Worm (Caenorhabditis elegans) whole organism, L2 larva: ENCODE measurements around the gene ifas-2.

Experiments
- R02D3.7 ChIP-seq: fragments of 150-350 bp; optimal IDR thresholded peaks from 2 replicates; lab custom pipeline; 2014; ENCODE audit warnings: missing biosample characterization, missing genetic modification characterization
- Y55F3AM.14 ChIP-seq: fragments of 200-800 bp; sonication (Bioruptor generic); optimal IDR thresholded peaks from 2 replicates; lab custom pipeline; 2018; ENCODE audit warnings: mild to moderate bottlenecking, missing genetic modification characterization, missing compliant biosample characterization
- aly-2 ChIP-seq: fragments of 150-350 bp; optimal IDR thresholded peaks from 2 replicates; lab custom pipeline; 2014; ENCODE audit warnings: missing biosample characterization, missing genetic modification characterization
- ama-1 ChIP-seq: fragments of 150-350 bp; optimal IDR thresholded peaks from 2 replicates; lab custom pipeline; 2018; ENCODE audit warnings: inconsistent platforms
- blmp-1 ChIP-seq: sonication (generic microtip); optimal IDR thresholded peaks from 2 replicates; lab custom pipeline; 2017; ENCODE audit warnings: missing genetic modification characterization, mild to moderate bottlenecking, missing compliant biosample characterization, antibody characterized with exemption, moderate library complexity; ENCODE audit not compliant: insufficient read depth
- ceh-16 ChIP-seq: fragments of 150-350 bp; optimal IDR thresholded peaks from 2 replicates; lab custom pipeline; 2014; ENCODE audit warnings: missing biosample characterization, missing genetic modification characterization
- ceh-82 ChIP-seq: fragments of 150-350 bp; optimal IDR thresholded peaks from 2 replicates; lab custom pipeline; 2014; ENCODE audit warnings: missing biosample characterization, missing genetic modification characterization
- crh-2 ChIP-seq: sonication (generic microtip); optimal IDR thresholded peaks from 2 replicates; lab custom pipeline; 2017; ENCODE audit warnings: missing biosample characterization, missing genetic modification characterization
- dmd-4 ChIP-seq: sonication (generic microtip); optimal IDR thresholded peaks from 2 replicates; lab custom pipeline; 2017; ENCODE audit warnings: missing biosample characterization, missing genetic modification characterization
- egl-27 ChIP-seq: sonication (generic microtip); optimal IDR thresholded peaks from 3 replicates; lab custom pipeline; 2017; ENCODE audit warnings: missing biosample characterization, missing genetic modification reagents, missing genetic modification characterization
- elt-1 ChIP-seq: fragments of 150-350 bp; optimal IDR thresholded peaks from 2 replicates; lab custom pipeline; 2014; ENCODE audit warnings: missing biosample characterization, missing genetic modification characterization
- elt-3 ChIP-seq: sonication (generic microtip); optimal IDR thresholded peaks from 2 replicates; lab custom pipeline; 2017; ENCODE audit warnings: missing biosample characterization, missing genetic modification characterization
- lin-11 ChIP-seq: fragments of 150-350 bp; sonication (generic microtip); optimal IDR thresholded peaks from 2 replicates; lab custom pipeline; 2014; ENCODE audit warnings: missing biosample characterization, missing genetic modification characterization, inconsistent platforms, mixed read lengths
- lsy-2 ChIP-seq, 2 experiments: fragments of 150-350 bp in 1 of 2; sonication (generic microtip) in 1 of 2; optimal IDR thresholded peaks; 2 replicates each; lab custom pipeline; 2014 to 2017; ENCODE audit warnings: missing biosample characterization in 2 of 2, missing genetic modification characterization in 2 of 2
- mab-5 ChIP-seq: fragments of 150-350 bp; optimal IDR thresholded peaks from 2 replicates; lab custom pipeline; 2014; ENCODE audit warnings: missing biosample characterization, missing genetic modification characterization
- mbf-1 ChIP-seq: sonication (generic microtip); optimal IDR thresholded peaks from 2 replicates; lab custom pipeline; 2017; ENCODE audit warnings: missing biosample characterization, missing genetic modification characterization
- nhr-10 ChIP-seq: sonication (generic microtip); optimal IDR thresholded peaks from 2 replicates; lab custom pipeline; 2017; ENCODE audit warnings: missing biosample characterization, missing genetic modification characterization
- nhr-12 ChIP-seq: fragments of 150-350 bp; optimal IDR thresholded peaks from 2 replicates; lab custom pipeline; 2014; ENCODE audit warnings: missing biosample characterization, missing genetic modification characterization
- nhr-21 ChIP-seq: fragments of 150-350 bp; optimal IDR thresholded peaks from 2 replicates; lab custom pipeline; 2014; ENCODE audit warnings: missing biosample characterization, missing genetic modification characterization
- nhr-23 ChIP-seq: fragments of 150-350 bp; optimal IDR thresholded peaks from 2 replicates; lab custom pipeline; 2014; ENCODE audit warnings: missing biosample characterization, missing genetic modification reagents, missing genetic modification characterization
- nhr-237 ChIP-seq: fragments of 150-350 bp; optimal IDR thresholded peaks from 2 replicates; lab custom pipeline; 2014; ENCODE audit warnings: missing biosample characterization, missing genetic modification characterization
- nhr-25 ChIP-seq: fragments of 150-350 bp; sonication (generic microtip); optimal IDR thresholded peaks from 3 replicates; lab custom pipeline; 2014; ENCODE audit warnings: missing biosample characterization, missing genetic modification characterization
- nhr-6 ChIP-seq: fragments of 150-350 bp; optimal IDR thresholded peaks from 2 replicates; lab custom pipeline; 2014; ENCODE audit warnings: missing biosample characterization, missing genetic modification characterization
- peb-1 ChIP-seq: fragments of 150-350 bp; optimal IDR thresholded peaks from 2 replicates; lab custom pipeline; 2014; ENCODE audit warnings: missing biosample characterization, missing genetic modification characterization
- sem-4 ChIP-seq: fragments of 150-350 bp; optimal IDR thresholded peaks from 2 replicates; lab custom pipeline; 2014; ENCODE audit warnings: missing biosample characterization, missing genetic modification reagents, missing genetic modification characterization
- skn-1 ChIP-seq: sonication (generic microtip); optimal IDR thresholded peaks from 2 replicates; lab custom pipeline; 2017; ENCODE audit warnings: missing biosample characterization, missing genetic modification characterization
- sma-3 ChIP-seq: sonication (generic microtip); optimal IDR thresholded peaks from 2 replicates; lab custom pipeline; 2016; ENCODE audit warnings: missing genetic modification reagents, missing genetic modification characterization, missing compliant biosample characterization
- sma-9 ChIP-seq, 2 experiments: fragments of 150-350 bp in 1 of 2; sonication (generic microtip) in 1 of 2; optimal IDR thresholded peaks; 2 replicates each; lab custom pipeline; 2014 to 2016; ENCODE audit warnings: missing genetic modification characterization in 2 of 2, mild to moderate bottlenecking in 1 of 2, missing biosample characterization in 1 of 2, missing compliant biosample characterization in 1 of 2, missing genetic modification reagents in 1 of 2, moderate library complexity in 1 of 2
- snpc-4 ChIP-seq: fragments of 150-350 bp; optimal IDR thresholded peaks from 2 replicates; lab custom pipeline; 2014; ENCODE audit warnings: missing biosample characterization, missing genetic modification characterization
- unc-39 ChIP-seq: fragments of 150-350 bp; optimal IDR thresholded peaks from 2 replicates; lab custom pipeline; 2014; ENCODE audit warnings: missing biosample characterization, missing genetic modification characterization
- unc-55 ChIP-seq: fragments of 150-350 bp; sonication (generic microtip); optimal IDR thresholded peaks from 3 replicates; lab custom pipeline; 2014; ENCODE audit warnings: missing biosample characterization, missing genetic modification reagents, missing genetic modification characterization
- unc-62 ChIP-seq: fragments of 150-350 bp; optimal IDR thresholded peaks from 2 replicates; lab custom pipeline; 2014; ENCODE audit warnings: missing biosample characterization, missing genetic modification reagents, missing genetic modification characterization
- zag-1 ChIP-seq: fragments of 150-350 bp; optimal IDR thresholded peaks from 2 replicates; lab custom pipeline; 2014; ENCODE audit warnings: missing biosample characterization, missing genetic modification characterization
- ztf-1 ChIP-seq: fragments of 200-800 bp; sonication (Bioruptor generic); conservative IDR thresholded peaks from 2 replicates; pipeline ENCODE4 v1.3.6; 2022; ENCODE audit warnings: missing genetic modification characterization, missing compliant biosample characterization
- ztf-11 ChIP-seq: sonication (generic microtip); optimal IDR thresholded peaks from 2 replicates; lab custom pipeline; 2017; ENCODE audit warnings: missing biosample characterization, missing genetic modification characterization
- ztf-4 ChIP-seq: fragments of 150-350 bp; optimal IDR thresholded peaks from 2 replicates; lab custom pipeline; 2014; ENCODE audit warnings: missing biosample characterization, missing genetic modification characterization

ifas-2 gene

DNA sequence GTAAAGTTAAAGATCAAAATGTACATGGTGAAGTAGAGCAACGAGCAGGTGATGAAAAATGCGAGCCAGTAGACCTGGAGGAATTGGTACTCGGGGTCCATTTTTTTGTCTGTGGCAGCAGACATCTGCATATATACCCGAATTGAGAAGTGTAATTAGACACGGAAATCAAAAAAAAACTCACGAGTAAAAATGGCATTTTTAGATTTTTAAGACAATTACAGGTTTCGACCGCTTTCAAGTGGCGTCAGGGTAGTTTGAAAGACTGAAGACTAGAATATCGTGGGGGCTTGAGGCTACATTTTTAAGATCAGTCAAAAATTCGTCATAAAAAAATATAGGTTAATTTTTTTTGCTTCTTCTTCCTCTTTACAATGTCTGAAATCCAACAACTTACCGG, 14.0 kb upstream of the ifas-2 start, which contains the start of gene srd-68:
srd-68 (minus strand) TSS at position 101 of the 400 bp plus-strand sequence.
- TF ChIP-seq unc-62 (no peak), peb-1 (tag; lab: Kevin White, UChicago) (no peak), ztf-1 (GFP tag; lab: Robert Waterston, UW) (no peak), nhr-10 (tag; lab: Kevin White, UChicago) (no peak), ceh-16 (no peak), R02D3.7 (tag; lab: Kevin White, UChicago) (no peak), nhr-25 (tag; lab: Kevin White, UChicago) (no peak), mbf-1 (tag; lab: Kevin White, UChicago) (no peak), ztf-11 (no peak), sem-4 (no peak), lsy-2 (tag; optimal IDR thresholded peaks at IDR 0.05; lab: Kevin White, UChicago) (no peak), sma-9 (GFP tag; optimal IDR thresholded peaks at IDR 0.05; lab: Kevin White, UChicago) (no peak), sma-9 (tag; optimal IDR thresholded peaks at IDR 0.05; lab: Kevin White, UChicago) (no peak), skn-1 (tag; lab: Kevin White, UChicago) (no peak), dmd-4 (tag; lab: Kevin White, UChicago) (no peak), elt-3 (tag; lab: Kevin White, UChicago) (no peak), nhr-6 (tag; lab: Kevin White, UChicago) (no peak), aly-2 (tag; lab: Kevin White, UChicago) (no peak), sma-3 (no peak), nhr-23 (tag; lab: Kevin White, UChicago) (no peak), unc-55 (GFP tag; lab: Kevin White, UChicago) (no peak)
- TF ChIP-seq, all 48 proteins: peak for 0

DNA sequence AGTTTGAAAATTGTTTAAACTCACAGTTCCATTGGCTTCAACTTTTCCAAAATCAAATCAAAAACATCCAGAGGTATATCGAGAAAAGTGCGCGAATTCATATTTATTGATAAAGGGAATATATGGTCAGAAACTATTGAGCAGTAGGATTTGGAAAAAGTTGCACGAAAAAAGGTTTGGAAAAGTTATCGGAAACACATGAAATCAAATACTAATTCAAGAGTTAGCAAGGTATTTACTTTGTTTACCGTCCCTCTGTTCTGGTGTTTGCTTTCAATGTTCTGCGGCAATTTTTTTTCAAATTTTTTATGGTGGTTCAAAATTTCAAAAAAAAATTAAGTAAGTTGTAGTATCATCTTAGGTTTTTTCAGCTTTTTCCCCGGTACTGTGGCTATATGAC, 10.7 kb upstream of the ifas-2 start, which contains the start of gene fbxa-45:
fbxa-45 (minus strand) TSS at position 101 of the 400 bp plus-strand sequence.
- no peak for TF ChIP-seq dmd-4 (tag; lab: Kevin White, UChicago)
- no peak for TF ChIP-seq elt-3 (tag; lab: Kevin White, UChicago)
- TF ChIP-seq nhr-12 (tag; lab: Kevin White, UChicago): no peak
- TF ChIP-seq nhr-6 (tag; lab: Kevin White, UChicago): no peak
- no peak for TF ChIP-seq aly-2 (tag; lab: Kevin White, UChicago)

DNA sequence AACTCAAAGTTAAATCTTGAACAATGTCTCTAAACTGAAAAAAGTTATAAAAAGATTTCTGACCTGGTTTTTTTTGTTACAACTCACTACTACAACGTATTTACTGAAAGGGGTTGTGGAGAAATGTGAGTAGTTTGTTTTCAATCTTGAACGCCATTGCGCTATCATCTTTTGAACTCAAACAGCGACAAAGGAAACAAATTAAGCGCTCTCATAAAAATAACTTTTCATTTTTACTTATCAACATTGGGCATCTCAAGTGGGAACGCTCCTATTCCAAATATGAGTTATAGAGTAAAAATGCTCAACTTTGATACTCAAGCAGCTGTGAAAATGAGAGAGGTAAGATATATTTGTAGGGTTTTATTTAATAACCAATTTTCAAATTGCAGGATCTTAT, 4.8 kb upstream of the ifas-2 start, which contains the start of gene F09C6.15:
F09C6.15 (plus strand) TSS at position 301 of the 400 bp plus-strand sequence.
- TF ChIP-seq sma-3 (no peak), aly-2 (tag; lab: Kevin White, UChicago) (no peak), nhr-12 (tag; lab: Kevin White, UChicago) (no peak)

DNA sequence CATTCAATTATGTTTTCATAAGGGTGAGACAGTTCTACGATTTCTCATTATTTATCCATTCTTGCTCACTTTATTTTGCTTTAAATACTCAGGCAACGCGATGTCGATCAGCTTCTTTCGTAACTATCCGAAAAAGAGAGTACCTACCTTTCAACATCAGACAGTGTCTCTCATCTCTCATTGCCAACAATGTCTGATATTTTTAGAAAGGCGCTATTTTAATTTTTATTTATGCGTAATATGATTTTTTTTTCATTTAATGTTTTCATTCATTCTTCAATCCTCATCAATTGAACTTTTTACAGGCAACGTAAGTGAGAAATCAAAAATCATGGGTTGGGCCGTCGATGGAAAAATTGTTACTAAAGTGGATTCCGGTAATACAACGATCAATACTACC, 3.9 kb downstream of the ifas-2 start, which contains the start of gene F09C6.13:
F09C6.13 (plus strand) TSS at position 301 of the 400 bp plus-strand sequence.
- TF ChIP-seq lsy-2 (tag; optimal IDR thresholded peaks at IDR 0.05; lab: Kevin White, UChicago): no peak
- TF ChIP-seq elt-1: no peak
- TF ChIP-seq ztf-4 (tag; lab: Kevin White, UChicago): no peak
- TF ChIP-seq egl-27: no peak
- TF ChIP-seq nhr-237 (tag; lab: Kevin White, UChicago): no peak
- TF ChIP-seq mbf-1 (tag; lab: Kevin White, UChicago): no peak
- TF ChIP-seq snpc-4: no peak
- TF ChIP-seq blmp-1 (tag; lab: Kevin White, UChicago): no peak

DNA sequence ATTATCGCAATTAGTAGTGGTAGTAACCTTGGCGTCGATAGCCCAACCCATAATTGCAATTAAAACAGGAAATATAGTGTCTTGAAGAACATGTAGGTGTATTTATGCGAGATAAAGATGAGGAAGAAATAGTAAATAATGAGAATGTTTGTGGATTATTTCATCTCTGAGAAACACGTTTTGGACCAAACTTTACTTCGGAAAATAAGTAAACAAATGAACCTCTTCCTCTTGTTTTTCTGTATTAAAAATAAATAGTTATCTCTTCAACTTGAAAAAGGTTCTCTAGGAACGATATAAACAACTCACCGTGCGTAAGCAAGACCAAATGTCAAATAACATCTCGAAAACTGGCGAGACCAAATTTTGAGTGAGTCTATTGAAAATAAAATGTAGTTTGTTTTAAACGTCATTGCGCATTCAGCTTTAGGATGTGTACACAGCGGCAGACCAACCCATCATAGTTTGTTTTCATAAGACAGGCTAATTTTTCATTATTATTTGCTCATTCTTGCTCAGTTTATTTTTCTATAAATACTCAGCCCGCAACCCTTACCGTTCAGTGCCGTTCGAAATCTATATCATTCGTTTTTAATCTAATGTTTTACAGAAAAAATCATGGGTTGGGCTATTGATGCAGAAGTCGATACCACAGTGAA, 6.3 kb downstream of the ifas-2 start, which contains the start of the genes F09C6.11 and F09C6.12:
F09C6.11 (minus strand) TSS at position 51 of the 659 bp plus-strand sequence.
F09C6.12 (plus strand) TSS at position 609 of the 659 bp plus-strand sequence.
- TF ChIP-seq blmp-1 (tag; lab: Kevin White, UChicago) (no peak), nhr-237 (tag; lab: Kevin White, UChicago) (no peak), unc-39 (no peak), crh-2 (tag; lab: Kevin White, UChicago) (no peak), nhr-23 (tag; lab: Kevin White, UChicago) (no peak), peb-1 (tag; lab: Kevin White, UChicago) (no peak), nhr-12 (tag; lab: Kevin White, UChicago) (no peak), lin-11 (tag; lab: Kevin White, UChicago) (no peak), ceh-82 (no peak), ama-1 (lab: Kevin White, UChicago) (no peak), mab-5 (tag; lab: Kevin White, UChicago) (no peak), zag-1 (tag; lab: Kevin White, UChicago) (no peak), lsy-2 (tag; optimal IDR thresholded peaks at IDR 0.05; lab: Kevin White, UChicago) (no peak), egl-27 (no peak), sma-9 (GFP tag; optimal IDR thresholded peaks at IDR 0.05; lab: Kevin White, UChicago) (no peak), sma-9 (tag; optimal IDR thresholded peaks at IDR 0.05; lab: Kevin White, UChicago) (no peak), unc-55 (GFP tag; lab: Kevin White, UChicago) (no peak), nhr-21 (tag; lab: Kevin White, UChicago) (no peak), Y55F3AM.14 (GFP tag; lab: Kevin White, UChicago) (no peak)
